Worm (Caenorhabditis elegans) whole organism, L3 larva: ENCODE results near the gene T06D4.1.

ENCODE experiments used
- ama-1 ChIP-seq: fragments of 150-350 bp; optimal IDR thresholded peaks from 2 replicates; lab custom pipeline; 2018
- ceh-16 ChIP-seq: sonication (generic microtip); optimal IDR thresholded peaks from 2 replicates; lab custom pipeline; 2017; ENCODE audit warnings: missing biosample characterization, missing genetic modification characterization
- lin-15B ChIP-seq: fragments of 150-350 bp; optimal IDR thresholded peaks from 2 replicates; lab custom pipeline; 2014; ENCODE audit warnings: missing biosample characterization, missing genetic modification characterization
- mdl-1 ChIP-seq: fragments of 150-350 bp; optimal IDR thresholded peaks from 2 replicates; lab custom pipeline; 2014; ENCODE audit warnings: missing biosample characterization, missing genetic modification characterization
- nhr-11 ChIP-seq: fragments of 150-350 bp; optimal IDR thresholded peaks from 2 replicates; lab custom pipeline; 2014; ENCODE audit warnings: missing biosample characterization, missing genetic modification characterization
- nhr-237 ChIP-seq: fragments of 150-350 bp; optimal IDR thresholded peaks from 2 replicates; lab custom pipeline; 2014; ENCODE audit warnings: missing biosample characterization, missing genetic modification characterization
- pha-4 ChIP-seq: fragments of 150-350 bp; optimal IDR thresholded peaks from 2 replicates; lab custom pipeline; 2014; ENCODE audit warnings: missing biosample characterization, missing genetic modification reagents, missing genetic modification characterization
- unc-39 ChIP-seq: sonication (generic microtip); optimal IDR thresholded peaks from 4 replicates; lab custom pipeline; 2017; ENCODE audit warnings: missing biosample characterization, missing genetic modification characterization
- unc-62 ChIP-seq: fragments of 150-350 bp; sonication (generic microtip); optimal IDR thresholded peaks from 4 replicates; lab custom pipeline; 2014; ENCODE audit warnings: missing biosample characterization, missing genetic modification reagents, missing genetic modification characterization
- zag-1 ChIP-seq: fragments of 150-350 bp; optimal IDR thresholded peaks from 2 replicates; lab custom pipeline; 2014; ENCODE audit warnings: missing biosample characterization, missing genetic modification characterization
- ztf-11 ChIP-seq: fragments of 150-350 bp; optimal IDR thresholded peaks from 2 replicates; lab custom pipeline; 2014; ENCODE audit warnings: missing biosample characterization, missing genetic modification characterization

ce11 chrII:3383116-3383515 lies 1.5 kb downstream of the T06D4.1 start:
- TF ChIP-seq ama-1 (no peak), nhr-11 (no peak), ceh-16 (tag; lab: Kevin White, UChicago) (no peak), zag-1 (tag; lab: Kevin White, UChicago) (no peak), nhr-237 (tag; lab: Kevin White, UChicago) (no peak), unc-39 (no peak), ztf-11 (no peak), unc-62 (no peak), mdl-1 (tag; lab: Kevin White, UChicago) (no peak), pha-4 (tag; lab: Kevin White, UChicago) (no peak), lin-15B (tag; lab: Kevin White, UChicago) (no peak)
